Worm (Caenorhabditis elegans) whole organism, L4/young adult: ENCODE results near the gene srh-23.

Experiments
- dao-5 ChIP-seq: sonication (generic microtip); optimal IDR thresholded peaks from 2 replicates; lab custom pipeline; 2016; ENCODE audit warnings: missing genotype, missing genetic modification characterization, moderate library complexity, missing compliant biosample characterization
- him-1 ChIP-seq: sonication (generic microtip); optimal IDR thresholded peaks from 2 replicates; lab custom pipeline; 2016; ENCODE audit warnings: missing genotype, missing genetic modification reagents, missing genetic modification characterization, missing compliant biosample characterization

DNA sequence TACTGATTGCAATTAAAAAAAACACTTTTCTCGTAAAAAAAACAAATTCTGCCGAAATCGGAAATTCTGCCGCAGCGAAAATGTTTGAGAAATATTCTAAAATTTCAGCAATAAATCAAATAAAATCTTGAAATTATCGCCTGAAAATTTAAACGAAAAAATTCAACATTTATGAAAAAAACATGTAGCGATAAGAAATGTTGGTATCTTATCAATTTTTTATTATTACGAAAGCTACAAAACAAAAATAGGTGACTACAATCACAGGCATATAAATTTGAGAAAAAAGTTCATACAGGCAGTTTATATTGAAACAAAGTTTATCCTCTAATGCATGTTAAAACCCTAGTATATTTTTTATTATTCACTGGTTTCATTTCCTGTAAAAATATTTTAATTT is 14.9 kb upstream of the srh-23 start, which contains the start of gene ugt-14:
- no peak for TF ChIP-seq him-1 (tag; lab: Kevin White, UChicago)
- TF ChIP-seq dao-5 (tag; lab: Kevin White, UChicago): no peak
